Fruit fly (Drosophila melanogaster) whole organism, embryonic: ENCODE data around the gene CG11811.
A peak's percentile ranks its signal among the peaks of the same experiment; 100 is the strongest.

Experiments used
- Atf-2 ChIP-seq: fragments of 200-800 bp; sonication (Bioruptor generic); optimal IDR thresholded peaks from 2 replicates; lab custom pipeline; 2016; ENCODE audit warnings: missing biosample characterization, missing genetic modification characterization
- CG12659 ChIP-seq: fragments of 200-800 bp; sonication (Bioruptor generic); optimal IDR thresholded peaks from 3 replicates; lab custom pipeline; 2017; ENCODE audit warnings: mild to moderate bottlenecking, missing biosample characterization, missing genetic modification reagents, missing genetic modification characterization
- CG13123 ChIP-seq: fragments of 200-800 bp; sonication (Bioruptor generic); optimal IDR thresholded peaks from 2 replicates; lab custom pipeline; 2016; ENCODE audit warnings: missing biosample characterization, missing genetic modification characterization
- CG14441 ChIP-seq: fragments of 200-800 bp; sonication (Bioruptor generic); IDR thresholded peaks from 2 replicates; pipeline ENCODE4 v1.3.6; 2022; ENCODE audit warnings: missing biosample characterization, missing genetic modification characterization
- CG16863 ChIP-seq: fragments of 200-800 bp; sonication (Bioruptor generic); optimal IDR thresholded peaks from 3 replicates; lab custom pipeline; 2016; ENCODE audit warnings: missing biosample characterization, missing genetic modification characterization
- CG2875 ChIP-seq: fragments of 200-800 bp; sonication (Bioruptor generic); optimal IDR thresholded peaks from 2 replicates; lab custom pipeline; 2017; ENCODE audit warnings: missing biosample characterization, mild to moderate bottlenecking, missing genetic modification characterization, missing genetic modification reagents
- CG30020 ChIP-seq: fragments of 200-800 bp; optimal IDR thresholded peaks from 2 replicates; lab custom pipeline; 2019; ENCODE audit warnings: missing biosample characterization, mild to moderate bottlenecking, missing genetic modification characterization, moderate library complexity
- CG31224 ChIP-seq: fragments of 200-800 bp; sonication (Bioruptor generic); IDR thresholded peaks from 2 replicates; pipeline ENCODE4 v1.3.6; 2022; ENCODE audit warnings: missing biosample characterization, missing genetic modification characterization
- CG3163 ChIP-seq: fragments of 200-800 bp; sonication (Bioruptor generic); optimal IDR thresholded peaks from 3 replicates; lab custom pipeline; 2016; ENCODE audit warnings: missing biosample characterization, missing genetic modification characterization
- CG3281 ChIP-seq: fragments of 200-800 bp; sonication (Bioruptor generic); optimal IDR thresholded peaks from 3 replicates; lab custom pipeline; 2017; ENCODE audit warnings: missing biosample characterization, mild to moderate bottlenecking, missing genetic modification characterization
- CG6683 ChIP-seq: fragments of 200-800 bp; sonication (Bioruptor generic); optimal IDR thresholded peaks from 2 replicates; lab custom pipeline; 2017; ENCODE audit warnings: missing biosample characterization, mild to moderate bottlenecking, missing genetic modification characterization, missing genetic modification reagents
- CG6689 ChIP-seq: fragments of 200-800 bp; sonication (Bioruptor generic); IDR thresholded peaks from 2 replicates; pipeline ENCODE4 v1.3.6; 2022; ENCODE audit warnings: missing biosample characterization, missing genetic modification characterization
- CG9727 ChIP-seq: fragments of 200-800 bp; sonication (Bioruptor generic); optimal IDR thresholded peaks from 3 replicates; lab custom pipeline; 2017; ENCODE audit warnings: missing biosample characterization, mild to moderate bottlenecking, missing genetic modification characterization
- CG9932 ChIP-seq: fragments of 200-800 bp; sonication (Bioruptor generic); IDR thresholded peaks from 2 replicates; pipeline ENCODE4 v1.3.6; 2022; ENCODE audit warnings: missing biosample characterization, missing genetic modification characterization
- CoRest ChIP-seq: fragments of 200-800 bp; sonication (Bioruptor generic); optimal IDR thresholded peaks from 3 replicates; lab custom pipeline; 2018; ENCODE audit warnings: missing biosample characterization, mild to moderate bottlenecking, missing genetic modification characterization, moderate library complexity
- Eip74EF ChIP-seq, 2 experiments: fragments of 200-800 bp in 1 of 2; fragments of >200 bp in 1 of 2; sonication (Bioruptor generic) in 1 of 2; optimal IDR thresholded peaks; 2 replicates each; lab custom pipeline; 2017 to 2019; ENCODE audit warnings: missing biosample characterization in 2 of 2, missing genetic modification characterization in 2 of 2, mild to moderate bottlenecking in 1 of 2, moderate library complexity in 1 of 2
- Hey ChIP-seq: fragments of 200-800 bp; sonication (Bioruptor generic); optimal IDR thresholded peaks from 3 replicates; lab custom pipeline; 2018; ENCODE audit warnings: missing biosample characterization, mild to moderate bottlenecking, missing genetic modification characterization
- HmgZ ChIP-seq: fragments of 200-800 bp; sonication (Bioruptor generic); optimal IDR thresholded peaks from 2 replicates; lab custom pipeline; 2018; ENCODE audit warnings: missing biosample characterization, mild to moderate bottlenecking, missing genetic modification characterization
- Hr51 ChIP-seq, 2 experiments: fragments of 200-800 bp; sonication (Bioruptor generic); optimal IDR thresholded peaks; 2 replicates in 1 of 2; 3 replicates in 1 of 2; lab custom pipeline; 2016 to 2018; ENCODE audit warnings: missing biosample characterization in 2 of 2, missing genetic modification characterization in 2 of 2, mild to moderate bottlenecking in 1 of 2, moderate library complexity in 1 of 2
- Nf-YB ChIP-seq: fragments of 200-800 bp; sonication (Bioruptor generic); optimal IDR thresholded peaks from 3 replicates; lab custom pipeline; 2019; ENCODE audit warnings: missing biosample characterization, mild to moderate bottlenecking, missing genetic modification characterization, moderate library complexity
- Oaz ChIP-seq: fragments of 200-800 bp; sonication (Bioruptor generic); IDR thresholded peaks from 2 replicates; pipeline ENCODE4 v1.3.6; 2022; ENCODE audit warnings: missing biosample characterization, missing genetic modification characterization
- Oli ChIP-seq: fragments of 200-800 bp; sonication (Bioruptor generic); optimal IDR thresholded peaks from 2 replicates; lab custom pipeline; 2018; ENCODE audit warnings: missing biosample characterization, mild to moderate bottlenecking, missing genetic modification characterization, moderate library complexity
- Rfx ChIP-seq: fragments of 200-800 bp; sonication (Bioruptor generic); IDR thresholded peaks from 2 replicates; pipeline ENCODE4 v1.3.6; 2022; ENCODE audit warnings: missing biosample characterization, missing genetic modification characterization
- Ssrp ChIP-seq: fragments of 200-800 bp; sonication (Bioruptor generic); optimal IDR thresholded peaks from 2 replicates; lab custom pipeline; 2018; ENCODE audit warnings: missing biosample characterization, mild to moderate bottlenecking, missing genetic modification characterization, moderate library complexity
- TFAM ChIP-seq: fragments of 200-800 bp; sonication (Bioruptor generic); optimal IDR thresholded peaks from 2 replicates; lab custom pipeline; 2017; ENCODE audit warnings: missing biosample characterization, missing genetic modification characterization, inconsistent platforms
- Taf1 ChIP-seq: fragments of 200-800 bp; sonication (Bioruptor generic); IDR thresholded peaks from 2 replicates; pipeline ENCODE4 v1.3.6; 2022; ENCODE audit warnings: missing biosample characterization, missing genetic modification characterization
- Trl ChIP-seq, 3 experiments: fragments of >200 bp in 2 of 3; fragments of 200-800 bp in 1 of 3; sonication (Bioruptor generic) in 1 of 3; optimal IDR thresholded peaks; 2 replicates in 1 of 3; 3 replicates in 2 of 3; lab custom pipeline; 2016 to 2017; ENCODE audit warnings: missing biosample characterization in 1 of 3, missing genetic modification characterization in 1 of 3
- ab ChIP-seq: fragments of 200-800 bp; sonication (Bioruptor generic); optimal IDR thresholded peaks from 2 replicates; lab custom pipeline; 2016; ENCODE audit warnings: missing biosample characterization, missing genetic modification characterization
- ac ChIP-seq: fragments of 200-800 bp; sonication (Bioruptor generic); optimal IDR thresholded peaks from 3 replicates; lab custom pipeline; 2017; ENCODE audit warnings: missing biosample characterization, mild to moderate bottlenecking, missing genetic modification characterization
- caup ChIP-seq: fragments of 200-800 bp; sonication (Bioruptor generic); optimal IDR thresholded peaks from 3 replicates; lab custom pipeline; 2017; ENCODE audit warnings: missing biosample characterization, mild to moderate bottlenecking, missing genetic modification characterization, moderate library complexity; ENCODE audit not compliant: severe bottlenecking
- dmrt99B ChIP-seq: fragments of 200-800 bp; sonication (Bioruptor generic); optimal IDR thresholded peaks from 2 replicates; lab custom pipeline; 2018; ENCODE audit warnings: missing biosample characterization, mild to moderate bottlenecking, missing genetic modification characterization, moderate library complexity
- dysf ChIP-seq: fragments of 200-800 bp; sonication (Bioruptor generic); IDR thresholded peaks from 3 replicates; pipeline ENCODE4 v1.3.6; 2022; ENCODE audit warnings: missing biosample characterization, missing genetic modification characterization
- ems ChIP-seq: fragments of 200-800 bp; sonication (Bioruptor generic); optimal IDR thresholded peaks from 3 replicates; lab custom pipeline; 2016; ENCODE audit warnings: missing biosample characterization, missing genetic modification characterization
- grn ChIP-seq: fragments of 200-800 bp; sonication (Bioruptor generic); optimal IDR thresholded peaks from 3 replicates; lab custom pipeline; 2017; ENCODE audit warnings: missing biosample characterization, missing genetic modification characterization
- gsb ChIP-seq: fragments of 200-800 bp; sonication (Bioruptor generic); IDR thresholded peaks from 2 replicates; pipeline ENCODE4 v1.3.6; 2022; ENCODE audit warnings: missing biosample characterization, missing genetic modification characterization
- her ChIP-seq: fragments of 200-800 bp; sonication (Bioruptor generic); optimal IDR thresholded peaks from 2 replicates; lab custom pipeline; 2016; ENCODE audit warnings: missing biosample characterization, missing genetic modification characterization
- nerfin-2 ChIP-seq: fragments of 200-800 bp; sonication (Bioruptor generic); IDR thresholded peaks from 2 replicates; pipeline ENCODE4 v1.3.6; 2022; ENCODE audit warnings: missing biosample characterization, missing genetic modification characterization; ENCODE audit not compliant: partially characterized antibody
- pfk ChIP-seq: fragments of 200-800 bp; sonication (Bioruptor generic); optimal IDR thresholded peaks from 2 replicates; lab custom pipeline; 2018; ENCODE audit warnings: missing biosample characterization, mild to moderate bottlenecking, missing genetic modification characterization, moderate library complexity
- pho ChIP-seq: fragments of 200-800 bp; sonication (Bioruptor generic); optimal IDR thresholded peaks from 2 replicates; lab custom pipeline; 2016; ENCODE audit warnings: missing biosample characterization, missing genetic modification characterization
- ro ChIP-seq: fragments of 200-800 bp; sonication (Bioruptor generic); IDR thresholded peaks from 2 replicates; pipeline ENCODE4 v1.3.6; 2022; ENCODE audit warnings: missing biosample characterization, missing genetic modification characterization
- sc ChIP-seq, 3 experiments: fragments of >200 bp in 2 of 3; fragments of 200-800 bp in 1 of 3; sonication (Bioruptor generic) in 1 of 3; optimal IDR thresholded peaks; 2 replicates in 2 of 3; 3 replicates in 1 of 3; lab custom pipeline; 2017; ENCODE audit warnings: mild to moderate bottlenecking in 1 of 3, missing biosample characterization in 1 of 3, missing genetic modification characterization in 1 of 3, missing genetic modification reagents in 1 of 3
- schlank ChIP-seq: fragments of 200-800 bp; sonication (Bioruptor generic); optimal IDR thresholded peaks from 2 replicates; lab custom pipeline; 2018; ENCODE audit warnings: missing biosample characterization, mild to moderate bottlenecking, missing genetic modification characterization
- sob ChIP-seq: fragments of 200-800 bp; sonication (Bioruptor generic); IDR thresholded peaks from 2 replicates; pipeline ENCODE4 v1.3.6; 2022; ENCODE audit warnings: missing biosample characterization, missing genetic modification characterization
- tgo ChIP-seq: fragments of 200-800 bp; sonication (Bioruptor generic); IDR thresholded peaks from 3 replicates; pipeline ENCODE4 v1.3.6; 2022; ENCODE audit warnings: missing biosample characterization, missing genetic modification characterization
- tll ChIP-seq, 2 experiments: fragments of 200-800 bp in 1 of 2; fragments of >200 bp in 1 of 2; sonication (Bioruptor generic) in 1 of 2; optimal IDR thresholded peaks; 2 replicates each; lab custom pipeline; 2017 to 2019; ENCODE audit warnings: missing biosample characterization in 2 of 2, missing genetic modification characterization in 2 of 2, mild to moderate bottlenecking in 1 of 2, moderate library complexity in 1 of 2
- vfl ChIP-seq: fragments of 200-800 bp; sonication (Bioruptor generic); optimal IDR thresholded peaks from 2 replicates; lab custom pipeline; 2016; ENCODE audit warnings: missing biosample characterization, missing genetic modification characterization

The CG11811 gene

dm6 chr3L:10682725-10683367 is 8.0 kb upstream of the CG11811 start (continued):
- TF ChIP-seq Hr51 (GFP tag; optimal IDR thresholded peaks at IDR 0.05; lab: Kevin White, UChicago) = peak; percentile 92 to 99
- TF ChIP-seq, all 482 proteins: peak for 434

- TF ChIP-seq ro (GFP tag; lab: Robert Waterston, UW) = no peak
- no peak for TF ChIP-seq Taf1
- TF ChIP-seq TFAM = no peak
- TF ChIP-seq sc (optimal IDR thresholded peaks at IDR 0.05; lab: Kevin White, UChicago) = no peak
- TF ChIP-seq sc (GFP tag; optimal IDR thresholded peaks at IDR 0.05; lab: Kevin White, UChicago) = peak; percentile 28
- TF ChIP-seq Oli (tag; lab: Kevin White, UChicago) = peak; percentile 80
- no peak for TF ChIP-seq grn (GFP tag; lab: Kevin White, UChicago)
- peak; percentile 51; the same call in 1 of the 2 replicates for TF ChIP-seq gsb (GFP tag; lab: Robert Waterston, UW)
- TF ChIP-seq CG3163 (GFP tag; lab: Kevin White, UChicago) = peak; percentile 37
- no peak for TF ChIP-seq CG13123 (GFP tag; lab: Kevin White, UChicago)
- TF ChIP-seq pho = peak; percentile 44
- TF ChIP-seq Ssrp (tag; lab: Kevin White, UChicago) = peak; percentile 59
- TF ChIP-seq Eip74EF (GFP tag; optimal IDR thresholded peaks at IDR 0.05; lab: Kevin White, UChicago) = peak in 1 of 2 experiments; percentile 42
- TF ChIP-seq Rfx (GFP tag; lab: Robert Waterston, UW) = peak; percentile 74
- TF ChIP-seq pfk = no peak
- no peak for TF ChIP-seq schlank (tag; lab: Kevin White, UChicago)
- TF ChIP-seq caup (GFP tag; lab: Kevin White, UChicago) = peak; percentile 71
- TF ChIP-seq tgo (GFP tag; lab: Robert Waterston, UW) = peak; percentile 75
- TF ChIP-seq CG9727 (GFP tag; lab: Kevin White, UChicago) = peak; percentile 67
- TF ChIP-seq CG3281 (GFP tag; lab: Kevin White, UChicago) = peak; percentile 64
- peak; percentile 69; the same call in 1 of the 2 replicates for TF ChIP-seq CG6689 (GFP tag; lab: Robert Waterston, UW)
- no peak for TF ChIP-seq Hey (tag; lab: Kevin White, UChicago)
- TF ChIP-seq CG31224 = no peak
- peak; percentile 18 for TF ChIP-seq CG6683 (GFP tag; lab: Kevin White, UChicago)
- TF ChIP-seq ab = no peak
- TF ChIP-seq CoRest (tag; lab: Kevin White, UChicago) = peak; percentile 69
- peak; percentile 67 for TF ChIP-seq her
- peak; percentile 6 for TF ChIP-seq vfl (GFP tag; lab: Kevin White, UChicago)
- peak; percentile 12 for TF ChIP-seq CG16863 (GFP tag; lab: Kevin White, UChicago)
- no peak for TF ChIP-seq Trl (optimal IDR thresholded peaks at IDR 0.05; lab: Kevin White, UChicago)
- TF ChIP-seq Trl (GFP tag; optimal IDR thresholded peaks at IDR 0.05; lab: Kevin White, UChicago) = peak; percentile 82
- 0 out of 2 replicates have a peak, but pooled peaks have one; percentile 53 for TF ChIP-seq sob (GFP tag; lab: Robert Waterston, UW)
- no peak for TF ChIP-seq ac (GFP tag; lab: Kevin White, UChicago)
- peak; percentile 16 for TF ChIP-seq Nf-YB (GFP tag; lab: Kevin White, UChicago)
- TF ChIP-seq ems (GFP tag; lab: Kevin White, UChicago) = peak; percentile 81
- TF ChIP-seq HmgZ (tag; lab: Kevin White, UChicago) = no peak
- TF ChIP-seq CG12659 = peak; percentile 59
- TF ChIP-seq CG14441 = peak; percentile 68
- TF ChIP-seq CG2875 (GFP tag; lab: Kevin White, UChicago) = peak; percentile 67
- no peak for TF ChIP-seq CG30020 (tag; lab: Kevin White, UChicago)
- peak; percentile 80 for TF ChIP-seq dysf
- TF ChIP-seq nerfin-2 (GFP tag; lab: Robert Waterston, UW) = no peak
- TF ChIP-seq CG9932 = peak; percentile 38
- TF ChIP-seq Atf-2 (GFP tag; lab: Kevin White, UChicago) = peak; percentile 39
- peak; percentile 86 for TF ChIP-seq dmrt99B (tag; lab: Kevin White, UChicago)
- no peak for TF ChIP-seq tll (GFP tag; optimal IDR thresholded peaks at IDR 0.05; lab: Kevin White, UChicago)
- peak; percentile 69 for TF ChIP-seq Oaz (GFP tag; lab: Robert Waterston, UW)
Observed at dm6 chr3L:10683899-10684340, 6.9 kb upstream of the CG11811 start.
